Fruit fly (Drosophila melanogaster) whole organism, prepupa: ENCODE data around the gene CG7841.

Experiments
- Blimp-1 ChIP-seq: fragments of 200-800 bp; sonication (Bioruptor generic); optimal IDR thresholded peaks from 3 replicates; lab custom pipeline; 2017; ENCODE audit warnings: missing biosample characterization, missing genetic modification characterization, mild to moderate bottlenecking, moderate library complexity, missing genetic modification reagents
- CG10669 ChIP-seq: fragments of 200-800 bp; sonication (Bioruptor generic); optimal IDR thresholded peaks from 3 replicates; lab custom pipeline; 2018; ENCODE audit warnings: missing biosample characterization, mild to moderate bottlenecking, missing genetic modification characterization, moderate library complexity
- CG11294 ChIP-seq: fragments of 200-800 bp; sonication (Bioruptor generic); IDR thresholded peaks from 2 replicates; pipeline ENCODE4 v1.3.6; 2022; ENCODE audit warnings: missing biosample characterization, missing genetic modification characterization
- CG11762 ChIP-seq: fragments of 200-800 bp; sonication (Bioruptor generic); optimal IDR thresholded peaks from 3 replicates; lab custom pipeline; 2016; ENCODE audit warnings: missing biosample characterization, missing genetic modification characterization; ENCODE audit not compliant: insufficient read depth
- CG11902 ChIP-seq: fragments of 200-800 bp; sonication (Bioruptor generic); optimal IDR thresholded peaks from 3 replicates; lab custom pipeline; 2016; ENCODE audit warnings: missing biosample characterization, missing genetic modification characterization
- CG15336 ChIP-seq: fragments of 200-800 bp; sonication (Bioruptor generic); IDR thresholded peaks from 2 replicates; pipeline ENCODE4 v1.3.6; 2022; ENCODE audit warnings: missing biosample characterization, missing genetic modification characterization
- CG1621 ChIP-seq: fragments of 200-800 bp; sonication (Bioruptor generic); optimal IDR thresholded peaks from 3 replicates; lab custom pipeline; 2018; ENCODE audit warnings: missing biosample characterization, mild to moderate bottlenecking, missing genetic modification characterization
- CG16779 ChIP-seq: fragments of 200-800 bp; sonication (Bioruptor generic); optimal IDR thresholded peaks from 3 replicates; lab custom pipeline; 2017; ENCODE audit warnings: missing biosample characterization, mild to moderate bottlenecking, missing genetic modification characterization
- CG3032 ChIP-seq: fragments of 200-800 bp; optimal IDR thresholded peaks from 2 replicates; lab custom pipeline; 2019; ENCODE audit warnings: missing biosample characterization, mild to moderate bottlenecking, missing genetic modification characterization, moderate library complexity
- CG31627 ChIP-seq: fragments of 200-800 bp; sonication (Bioruptor generic); optimal IDR thresholded peaks from 3 replicates; lab custom pipeline; 2016; ENCODE audit warnings: missing biosample characterization, missing genetic modification characterization
- CG32006 ChIP-seq: fragments of 200-800 bp; sonication (Bioruptor generic); optimal IDR thresholded peaks from 3 replicates; lab custom pipeline; 2017; ENCODE audit warnings: missing biosample characterization, mild to moderate bottlenecking, missing genetic modification characterization
- CG3919 ChIP-seq: fragments of 200-800 bp; sonication (Bioruptor generic); optimal IDR thresholded peaks from 3 replicates; lab custom pipeline; 2016; ENCODE audit warnings: missing biosample characterization, missing genetic modification characterization
- CG4318 ChIP-seq: fragments of 200-800 bp; sonication (Bioruptor generic); optimal IDR thresholded peaks from 3 replicates; lab custom pipeline; 2017; ENCODE audit warnings: missing biosample characterization, mild to moderate bottlenecking, missing genetic modification characterization
- CG6163 ChIP-seq: fragments of 200-800 bp; sonication (Bioruptor generic); IDR thresholded peaks from 3 replicates; pipeline ENCODE4 v1.3.6; 2022; ENCODE audit warnings: missing biosample characterization, missing genetic modification characterization
- CG6792 ChIP-seq: fragments of 200-800 bp; sonication (Bioruptor generic); optimal IDR thresholded peaks from 3 replicates; lab custom pipeline; 2016; ENCODE audit warnings: missing biosample characterization, missing genetic modification characterization
- CG6854 ChIP-seq: fragments of 200-800 bp; sonication (Bioruptor generic); optimal IDR thresholded peaks from 2 replicates; lab custom pipeline; 2017; ENCODE audit warnings: missing biosample characterization, mild to moderate bottlenecking, missing genetic modification characterization
- CG7368 ChIP-seq: fragments of 200-800 bp; sonication (Bioruptor generic); optimal IDR thresholded peaks from 3 replicates; lab custom pipeline; 2016; ENCODE audit warnings: missing biosample characterization, missing genetic modification characterization
- CG8119 ChIP-seq: fragments of 200-800 bp; sonication (Bioruptor generic); IDR thresholded peaks from 3 replicates; pipeline ENCODE4 v1.3.6; 2022; ENCODE audit warnings: missing biosample characterization, missing genetic modification characterization
- CG8319 ChIP-seq: fragments of 200-800 bp; sonication (Bioruptor generic); optimal IDR thresholded peaks from 3 replicates; lab custom pipeline; 2016; ENCODE audit warnings: missing biosample characterization, missing genetic modification characterization
- CG8632 ChIP-seq: fragments of 200-800 bp; sonication (Bioruptor generic); optimal IDR thresholded peaks from 3 replicates; lab custom pipeline; 2016; ENCODE audit warnings: missing biosample characterization, missing genetic modification characterization
- CG9139 ChIP-seq: fragments of 200-800 bp; sonication (Bioruptor generic); optimal IDR thresholded peaks from 3 replicates; lab custom pipeline; 2017; ENCODE audit warnings: missing biosample characterization, mild to moderate bottlenecking, missing genetic modification characterization
- Ets96B ChIP-seq: fragments of 200-800 bp; optimal IDR thresholded peaks from 2 replicates; lab custom pipeline; 2019; ENCODE audit warnings: missing biosample characterization, mild to moderate bottlenecking, missing genetic modification characterization, moderate library complexity
- Gug ChIP-seq: fragments of 200-800 bp; sonication (Bioruptor generic); IDR thresholded peaks from 2 replicates; pipeline ENCODE4 v1.3.6; 2022; ENCODE audit warnings: missing biosample characterization, missing genetic modification characterization
- Hr39 ChIP-seq: fragments of 200-800 bp; sonication (Bioruptor generic); optimal IDR thresholded peaks from 2 replicates; lab custom pipeline; 2016; ENCODE audit warnings: missing biosample characterization, missing genetic modification characterization
- Lpt ChIP-seq: fragments of 200-800 bp; sonication (Bioruptor generic); optimal IDR thresholded peaks from 3 replicates; lab custom pipeline; 2016; ENCODE audit warnings: missing biosample characterization, missing genetic modification characterization
- Sox102F ChIP-seq: fragments of 200-800 bp; sonication (Bioruptor generic); optimal IDR thresholded peaks from 2 replicates; lab custom pipeline; 2016; ENCODE audit warnings: missing biosample characterization, mild to moderate bottlenecking, missing genetic modification characterization
- Sox14 ChIP-seq: fragments of 200-800 bp; sonication (Bioruptor generic); optimal IDR thresholded peaks from 3 replicates; lab custom pipeline; 2016; ENCODE audit warnings: missing biosample characterization, missing genetic modification characterization
- acj6 ChIP-seq: fragments of 200-800 bp; sonication (Bioruptor generic); optimal IDR thresholded peaks from 3 replicates; lab custom pipeline; 2016; ENCODE audit warnings: missing biosample characterization, missing genetic modification characterization
- fd59A ChIP-seq: fragments of 200-800 bp; sonication (Bioruptor generic); optimal IDR thresholded peaks from 2 replicates; lab custom pipeline; 2017; ENCODE audit warnings: missing biosample characterization, mild to moderate bottlenecking, missing genetic modification characterization, missing genetic modification reagents
- fkh ChIP-seq: fragments of 200-800 bp; sonication (Bioruptor generic); optimal IDR thresholded peaks from 3 replicates; lab custom pipeline; 2017; ENCODE audit warnings: missing biosample characterization, mild to moderate bottlenecking, missing genetic modification characterization, moderate library complexity
- lz ChIP-seq: fragments of 200-800 bp; sonication (Bioruptor generic); optimal IDR thresholded peaks from 3 replicates; lab custom pipeline; 2016; ENCODE audit warnings: missing biosample characterization, missing genetic modification characterization
- net ChIP-seq: fragments of 200-800 bp; sonication (Bioruptor generic); optimal IDR thresholded peaks from 3 replicates; lab custom pipeline; 2016; ENCODE audit warnings: missing biosample characterization, missing genetic modification characterization
- svp ChIP-seq: fragments of 200-800 bp; sonication (Bioruptor generic); peaks from one replicate; lab custom pipeline; 2016; ENCODE audit warnings: missing biosample characterization, missing genetic modification characterization
- vri ChIP-seq: fragments of 200-800 bp; sonication (Bioruptor generic); optimal IDR thresholded peaks from 3 replicates; lab custom pipeline; 2016; ENCODE audit warnings: missing biosample characterization, mild to moderate bottlenecking, missing genetic modification characterization

The CG7841 gene

dm6 chr3L:15519920-15520319, 11.9 kb upstream of the CG7841 start:
- TF ChIP-seq CG9139 (GFP tag; lab: Kevin White, UChicago) (no peak), Sox102F (no peak), CG8119 (no peak), lz (GFP tag; lab: Kevin White, UChicago) (no peak), Ets96B (tag; lab: Kevin White, UChicago) (no peak), CG6854 (GFP tag; lab: Kevin White, UChicago) (no peak), vri (no peak), Hr39 (GFP tag; lab: Kevin White, UChicago) (no peak), CG31627 (no peak), CG16779 (tag; lab: Kevin White, UChicago) (no peak), CG4318 (no peak), CG6792 (GFP tag; lab: Kevin White, UChicago) (no peak), CG11294 (no peak), CG6163 (no peak), Lpt (GFP tag; lab: Kevin White, UChicago) (no peak), Gug (GFP tag; lab: Robert Waterston, UW) (no peak)

- TF ChIP-seq Hr39 (GFP tag; lab: Kevin White, UChicago) (no peak), CG3919 (no peak), CG10669 (no peak), CG9139 (GFP tag; lab: Kevin White, UChicago) (no peak), CG1621 (tag; lab: Kevin White, UChicago) (no peak), CG11902 (GFP tag; lab: Kevin White, UChicago) (no peak), vri (no peak), fd59A (GFP tag; lab: Kevin White, UChicago) (no peak), CG15336 (GFP tag; lab: Robert Waterston, UW) (no peak), CG32006 (no peak), CG16779 (tag; lab: Kevin White, UChicago) (no peak), Blimp-1 (GFP tag; lab: Kevin White, UChicago) (no peak), svp (GFP tag; lab: Kevin White, UChicago) (no peak), Sox102F (no peak), CG6163 (no peak), Gug (GFP tag; lab: Robert Waterston, UW) (no peak), Sox14 (no peak), CG7368 (GFP tag; lab: Kevin White, UChicago) (no peak), CG8632 (GFP tag; lab: Kevin White, UChicago) (no peak), Lpt (GFP tag; lab: Kevin White, UChicago) (no peak)
Measured at dm6 chr3L:15519492-15519891, 11.4 kb upstream of the CG7841 start, which contains the start of gene mex1. Gene mex1 (minus strand): TSS chr3L:15519592.

DNA sequence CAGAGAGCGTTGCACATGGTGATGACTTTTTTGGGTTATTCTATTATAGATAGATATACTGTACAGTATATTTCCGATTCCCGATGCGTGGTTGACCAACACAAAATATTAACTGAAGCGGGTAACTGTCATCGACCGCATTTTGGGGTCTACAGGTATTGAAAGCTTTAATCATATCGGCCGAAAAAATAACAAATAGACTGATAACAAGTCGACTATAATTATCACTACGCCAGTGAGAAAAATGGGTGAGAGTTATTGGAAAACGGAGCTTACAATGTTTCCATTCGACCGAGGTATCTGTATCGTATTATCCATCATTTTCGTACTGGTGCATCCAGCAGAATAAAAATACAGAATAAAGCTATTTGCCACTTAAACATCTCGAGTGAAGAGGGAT, 10.3 kb upstream of the CG7841 start:
- TF ChIP-seq Gug (GFP tag; lab: Robert Waterston, UW) (no peak), vri (peak; percentile 38)

DNA sequence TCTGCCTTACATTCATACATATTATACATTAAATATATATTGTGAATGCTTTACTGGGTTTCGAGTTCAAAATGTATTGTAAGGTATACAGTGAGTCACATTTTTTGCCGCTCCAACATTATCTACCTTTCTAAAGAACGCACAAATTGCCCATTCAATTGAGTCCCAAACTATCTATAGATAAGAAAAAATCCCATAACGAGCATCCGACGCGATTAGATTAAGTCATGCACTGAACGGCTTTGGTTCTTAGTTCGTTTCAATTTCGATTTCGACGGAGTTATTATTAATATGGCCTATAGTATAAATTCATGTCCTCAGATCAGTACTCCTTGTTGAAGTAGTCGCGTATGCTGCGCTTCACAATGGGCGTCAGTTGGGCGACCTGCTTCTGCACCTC, 9.5 kb upstream of the CG7841 start:
- no peak for TF ChIP-seq CG3032 (tag; lab: Kevin White, UChicago)
- no peak for TF ChIP-seq Sox102F

dm6 chr3L:15516956-15517355, 8.9 kb upstream of the CG7841 start, which contains the start of gene CG13454:
Gene CG13454 (minus strand): TSS chr3L:15517056.
- no peak for TF ChIP-seq CG1621 (tag; lab: Kevin White, UChicago)
- no peak for TF ChIP-seq CG6792 (GFP tag; lab: Kevin White, UChicago)
- TF ChIP-seq CG8319 (GFP tag; lab: Kevin White, UChicago), result no peak

- TF ChIP-seq acj6 (GFP tag; lab: Kevin White, UChicago), result no peak
- no peak for TF ChIP-seq CG11902 (GFP tag; lab: Kevin White, UChicago)
- TF ChIP-seq CG3919, result no peak
- TF ChIP-seq CG31627, result no peak
- TF ChIP-seq net (GFP tag; lab: Kevin White, UChicago), result no peak
- no peak for TF ChIP-seq fkh (GFP tag; lab: Kevin White, UChicago)
- no peak for TF ChIP-seq CG7368 (GFP tag; lab: Kevin White, UChicago)
- no peak for TF ChIP-seq vri
- no peak for TF ChIP-seq CG11762
Measured at dm6 chr3L:15516440-15516839, 8.4 kb upstream of the CG7841 start.
